Fruit fly (Drosophila melanogaster) whole organism, embryonic: ENCODE data around the gene Polr2D.

Experiments
- CG10543 ChIP-seq: fragments of 200-800 bp; sonication (Bioruptor generic); optimal IDR thresholded peaks from 3 replicates; lab custom pipeline; 2017; ENCODE audit warnings: missing biosample characterization, mild to moderate bottlenecking, missing genetic modification characterization, moderate library complexity
- CG11504 ChIP-seq: fragments of 200-800 bp; sonication (Bioruptor generic); optimal IDR thresholded peaks from 3 replicates; lab custom pipeline; 2019; ENCODE audit warnings: missing biosample characterization, mild to moderate bottlenecking, missing genetic modification characterization, moderate library complexity
- Dll ChIP-seq: fragments of 200-800 bp; sonication (Bioruptor generic); IDR thresholded peaks from 4 replicates; pipeline ENCODE4 v1.3.6; 2022; ENCODE audit warnings: missing biosample characterization, missing genetic modification characterization; ENCODE audit not compliant: partially characterized antibody
- Gug ChIP-seq: fragments of 200-800 bp; sonication (Bioruptor generic); IDR thresholded peaks from 4 replicates; pipeline ENCODE4 v1.3.6; 2022; ENCODE audit warnings: missing biosample characterization, missing genetic modification characterization
- Usf ChIP-seq: fragments of 200-800 bp; sonication (Bioruptor generic); optimal IDR thresholded peaks from 2 replicates; lab custom pipeline; 2017; ENCODE audit warnings: missing genotype, missing biosample characterization, missing genetic modification characterization
- crp ChIP-seq, 2 experiments: fragments of 200-800 bp; sonication (Bioruptor generic); optimal IDR thresholded peaks; 2 replicates in 1 of 2; 3 replicates in 1 of 2; lab custom pipeline; 2017; ENCODE audit warnings: missing biosample characterization in 2 of 2, missing genetic modification characterization in 2 of 2, mild to moderate bottlenecking in 1 of 2, moderate library complexity in 1 of 2
- gcm2 ChIP-seq: fragments of 200-800 bp; sonication (Bioruptor generic); optimal IDR thresholded peaks from 2 replicates; lab custom pipeline; 2016; ENCODE audit warnings: missing biosample characterization, missing genetic modification characterization
- tgo ChIP-seq: fragments of 200-800 bp; sonication (Bioruptor generic); IDR thresholded peaks from 3 replicates; pipeline ENCODE4 v1.3.6; 2022; ENCODE audit warnings: missing biosample characterization, missing genetic modification characterization

dm6 chr3R:18279494-18279893 lies 24.2 kb upstream of the Polr2D start, which contains the start of gene CG7142:
- TF ChIP-seq gcm2 (GFP tag; lab: Kevin White, UChicago) (no peak), crp (GFP tag; optimal IDR thresholded peaks at IDR 0.05; lab: Kevin White, UChicago) (no peak), CG11504 (no peak), Dll (GFP tag; lab: Robert Waterston, UW) (no peak), Gug (GFP tag; lab: Robert Waterston, UW) (no peak), Usf (GFP tag; lab: Kevin White, UChicago) (no peak), tgo (GFP tag; lab: Robert Waterston, UW) (no peak), CG10543 (GFP tag; lab: Kevin White, UChicago) (no peak)
